Fruit fly (Drosophila melanogaster) S2 (cell line): Measurements from ENCODE around the gene ppk18.

ENCODE experiments used
- CG8478 ChIP-seq: fragments of >200 bp; optimal IDR thresholded peaks from 2 replicates; lab custom pipeline; 2018
- CTCF ChIP-seq, 2 experiments: fragments of >200 bp; optimal IDR thresholded peaks; 2 replicates each; lab custom pipeline; 2018

ppk18 gene

DNA sequence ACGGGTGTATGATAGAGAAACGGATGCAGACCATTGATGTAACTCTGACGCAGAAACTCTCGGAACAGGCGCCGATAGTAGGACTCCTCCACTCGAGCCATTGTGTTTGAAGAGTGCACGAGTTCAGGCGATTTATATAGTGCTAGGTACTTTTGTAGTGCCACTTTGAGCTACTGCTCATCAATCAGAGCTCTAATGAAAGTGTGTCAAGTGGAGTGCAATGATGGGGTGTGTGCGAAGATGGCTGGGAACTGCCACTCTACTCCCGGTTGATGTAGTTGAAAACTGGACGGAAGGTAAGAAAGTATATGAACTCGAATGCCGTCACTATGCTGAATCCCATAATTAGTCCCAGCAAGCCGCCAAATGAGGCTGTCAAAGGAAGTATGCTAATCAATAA lies at the start of gene ppk18:
Gene ppk18 (minus strand): TSS at position 101 of the 400 bp plus-strand sequence.
- TF ChIP-seq CG8478 (lab: Kevin White, UChicago), result no peak
- TF ChIP-seq CTCF (optimal IDR thresholded peaks at IDR 0.05; lab: Kevin White, UChicago), result no peak

DNA sequence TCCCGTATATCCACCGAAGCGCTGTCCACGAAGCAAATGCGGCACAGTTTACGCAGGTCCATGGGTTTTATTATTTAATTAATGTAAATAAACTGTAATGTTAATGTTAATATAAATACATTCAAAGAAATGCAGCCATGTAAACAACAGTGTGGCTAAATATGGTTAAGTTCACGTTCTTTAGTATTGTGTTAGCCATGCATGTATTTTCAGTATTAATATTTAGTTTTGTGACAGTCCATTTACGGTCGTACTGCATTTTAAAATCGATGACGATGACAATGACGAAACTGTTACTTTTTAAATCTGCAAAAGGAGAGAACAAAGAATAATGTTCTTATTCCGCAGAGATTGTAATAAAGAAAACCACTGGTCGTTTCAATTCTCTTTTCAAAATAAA lies 22.1 kb upstream of the ppk18 start, which contains the start of gene CG13123:
Gene CG13123 (minus strand): TSS at position 163 of the 400 bp plus-strand sequence.
- TF ChIP-seq CTCF (optimal IDR thresholded peaks at IDR 0.05; lab: Kevin White, UChicago), result no peak
- no peak for TF ChIP-seq CG8478 (lab: Kevin White, UChicago)

DNA sequence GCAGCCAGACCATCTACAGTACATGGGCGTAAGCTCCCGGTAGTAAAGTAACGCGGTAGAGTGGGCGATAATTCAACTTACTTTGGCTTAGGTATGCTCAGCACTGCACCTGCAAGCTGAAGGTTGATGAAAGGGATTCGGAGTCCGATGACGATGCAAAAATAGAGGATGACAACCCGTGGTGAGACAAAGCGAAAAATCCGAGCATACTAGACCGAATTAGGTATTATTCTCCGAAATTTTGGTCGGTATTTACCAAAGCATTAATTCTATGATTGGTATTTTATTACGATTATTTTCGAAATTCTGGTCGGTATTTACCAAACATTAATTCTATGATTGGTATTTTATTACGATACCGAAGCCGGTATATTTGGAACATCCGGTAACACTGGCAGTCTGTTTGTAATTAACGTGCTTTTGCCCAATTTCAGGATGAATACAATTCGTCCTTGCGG lies 19.8 kb upstream of the ppk18 start, which contains the start of gene CG4036:
Gene CG4036 (plus strand): TSS at position 348 of the 458 bp plus-strand sequence.
- TF ChIP-seq CTCF (optimal IDR thresholded peaks at IDR 0.05; lab: Kevin White, UChicago), result no peak

DNA sequence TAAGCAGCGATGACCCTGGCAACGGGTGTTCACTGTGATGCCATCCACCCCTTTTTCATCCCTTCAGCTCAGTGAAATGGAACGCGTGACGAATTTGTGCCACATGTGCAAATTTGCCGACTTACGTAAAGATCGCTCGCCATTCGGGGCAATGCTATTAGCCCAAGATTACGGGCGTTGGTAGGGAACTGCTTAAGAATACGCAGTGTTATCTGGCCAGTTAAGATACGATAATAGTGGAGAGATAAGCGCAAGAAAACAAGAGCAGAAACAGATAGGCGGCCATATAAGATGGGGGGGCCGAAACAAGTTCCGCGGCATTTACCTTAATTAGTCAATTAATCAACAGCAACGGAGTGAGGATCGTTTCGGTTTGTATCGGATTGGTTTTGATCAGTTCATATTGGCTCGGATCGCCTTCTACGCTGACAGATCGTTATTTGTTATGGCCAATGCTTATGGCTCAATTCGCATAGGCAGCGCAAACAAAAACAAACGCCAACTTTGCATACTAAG lies 15.2 kb upstream of the ppk18 start:
- TF ChIP-seq CG8478 (lab: Kevin White, UChicago), result no peak
- no peak for TF ChIP-seq CTCF (optimal IDR thresholded peaks at IDR 0.05; lab: Kevin White, UChicago)

DNA sequence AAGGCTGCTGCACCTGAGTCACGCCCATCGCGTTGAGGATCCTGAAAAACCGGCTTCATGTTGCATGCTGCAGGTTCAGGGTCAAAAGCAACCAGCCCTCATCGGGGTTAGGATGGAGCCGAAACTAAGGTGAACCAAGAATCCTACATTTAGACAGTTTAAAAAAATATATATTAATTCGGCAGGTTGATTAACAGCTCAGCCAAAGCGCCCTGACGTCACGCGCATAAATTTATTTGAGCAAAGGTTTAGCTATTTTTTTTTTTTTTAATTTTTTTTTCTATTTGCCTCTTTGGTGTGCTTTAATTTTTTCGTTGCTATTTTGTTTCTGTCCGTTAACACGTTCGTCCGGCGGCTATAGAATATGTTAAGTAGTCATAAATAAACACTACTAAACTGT lies 13.7 kb upstream of the ppk18 start:
- TF ChIP-seq CTCF (optimal IDR thresholded peaks at IDR 0.05; lab: Kevin White, UChicago) (no peak), CG8478 (lab: Kevin White, UChicago) (no peak)

DNA sequence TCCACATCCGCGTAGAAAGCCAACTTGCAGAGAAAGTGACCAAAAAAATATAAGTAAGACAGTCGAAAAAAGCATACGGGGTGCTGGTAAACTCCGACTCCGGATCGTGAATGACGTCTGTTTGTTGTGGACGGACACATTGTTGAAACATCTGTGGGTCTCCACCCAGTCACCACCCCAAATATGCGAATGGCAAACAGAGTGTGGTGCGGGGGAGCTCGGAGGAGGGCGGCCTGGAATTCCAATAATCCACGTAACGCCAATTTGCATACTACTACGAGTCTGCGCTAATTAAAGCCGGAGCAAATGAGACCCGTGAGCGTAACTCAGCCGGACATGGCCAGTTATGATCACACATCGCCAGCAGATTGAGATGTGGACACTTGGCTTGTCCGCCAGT lies 12.3 kb upstream of the ppk18 start:
- no peak for TF ChIP-seq CG8478 (lab: Kevin White, UChicago)
- no peak for TF ChIP-seq CTCF (optimal IDR thresholded peaks at IDR 0.05; lab: Kevin White, UChicago)

DNA sequence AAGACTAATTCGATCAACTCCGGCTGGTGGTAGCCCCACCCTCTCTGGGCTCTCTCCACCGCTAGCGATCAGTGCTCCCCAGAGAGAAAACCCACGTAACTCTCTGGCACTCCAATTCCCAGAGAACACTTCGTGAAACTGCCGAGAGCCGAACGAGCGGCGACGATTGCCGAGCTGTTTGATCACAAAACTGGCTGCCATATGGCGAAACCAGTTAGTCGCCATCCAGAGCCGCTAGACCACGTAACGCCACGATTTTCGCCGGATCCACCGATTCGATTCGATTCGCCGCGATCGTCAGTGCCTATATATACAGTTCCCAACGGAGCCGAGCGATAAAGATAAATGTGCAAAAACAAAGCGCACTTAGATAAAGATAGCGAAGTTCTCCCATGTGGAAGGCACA lies 11.4 kb upstream of the ppk18 start, which contains the start of gene IP3K1:
Gene IP3K1 (plus strand): TSS at position 209 of the 406 bp plus-strand sequence.
- TF ChIP-seq CTCF (optimal IDR thresholded peaks at IDR 0.05; lab: Kevin White, UChicago) (no peak), CG8478 (lab: Kevin White, UChicago) (no peak)

DNA sequence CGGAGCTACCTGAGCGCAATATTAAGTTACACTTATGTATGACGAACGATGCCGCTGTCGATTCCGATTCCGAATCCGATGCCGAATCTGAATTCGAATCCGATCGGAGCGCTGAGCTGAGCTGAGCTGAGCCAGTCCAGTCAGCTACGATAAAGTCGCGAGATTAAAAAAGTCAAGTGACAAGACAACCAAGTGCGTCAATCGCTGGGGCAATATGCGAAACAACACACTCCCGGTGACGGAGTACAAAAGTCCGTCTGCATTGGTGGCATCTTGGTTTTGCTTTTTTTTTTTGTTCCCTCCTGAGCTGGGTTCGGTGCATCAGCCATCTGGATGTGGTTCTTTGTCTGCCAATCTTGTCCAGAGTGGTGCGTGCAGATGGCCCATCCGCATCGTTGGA lies 9.0 kb upstream of the ppk18 start:
- TF ChIP-seq CG8478 (lab: Kevin White, UChicago) (no peak), CTCF (optimal IDR thresholded peaks at IDR 0.05; lab: Kevin White, UChicago) (no peak)

DNA sequence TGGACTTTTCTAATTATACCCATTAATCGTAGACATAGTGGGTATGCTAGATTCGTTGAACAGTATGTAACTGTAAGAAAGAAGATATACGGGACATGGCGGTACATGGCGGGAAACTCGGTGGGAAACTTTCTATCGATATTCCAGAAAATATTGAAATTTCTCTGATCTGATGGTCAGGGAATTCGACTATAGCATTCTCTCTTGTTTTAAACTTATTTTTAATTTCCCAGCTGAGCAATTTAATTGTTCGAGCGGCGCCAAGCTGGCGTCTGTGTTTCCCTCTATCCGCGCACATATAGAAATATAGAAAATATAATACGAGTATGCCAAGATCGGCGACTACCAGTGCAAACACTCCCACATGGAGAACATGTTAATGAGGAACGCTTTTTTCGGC lies 8.4 kb upstream of the ppk18 start:
- TF ChIP-seq CG8478 (lab: Kevin White, UChicago), result no peak
- no peak for TF ChIP-seq CTCF (optimal IDR thresholded peaks at IDR 0.05; lab: Kevin White, UChicago)

DNA sequence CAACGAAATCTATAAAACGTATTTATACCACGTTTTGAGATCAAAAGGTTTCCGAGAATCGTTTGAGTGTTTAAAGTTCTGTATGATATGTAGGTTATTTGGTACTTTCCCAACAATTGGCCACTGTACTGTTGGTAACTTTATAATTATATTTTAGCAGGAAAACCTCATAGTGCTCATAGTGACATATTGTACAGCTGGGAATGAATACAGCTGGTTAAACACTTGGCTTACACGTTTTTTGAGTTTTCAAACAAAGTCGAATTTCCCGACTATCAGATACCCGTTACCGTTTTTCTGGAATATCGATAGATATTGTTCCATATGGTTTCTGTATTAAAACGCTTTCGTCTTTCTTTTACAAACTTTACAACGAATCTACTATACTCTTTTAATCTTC lies 7.6 kb upstream of the ppk18 start:
- TF ChIP-seq CTCF (optimal IDR thresholded peaks at IDR 0.05; lab: Kevin White, UChicago) (no peak), CG8478 (lab: Kevin White, UChicago) (no peak)

DNA sequence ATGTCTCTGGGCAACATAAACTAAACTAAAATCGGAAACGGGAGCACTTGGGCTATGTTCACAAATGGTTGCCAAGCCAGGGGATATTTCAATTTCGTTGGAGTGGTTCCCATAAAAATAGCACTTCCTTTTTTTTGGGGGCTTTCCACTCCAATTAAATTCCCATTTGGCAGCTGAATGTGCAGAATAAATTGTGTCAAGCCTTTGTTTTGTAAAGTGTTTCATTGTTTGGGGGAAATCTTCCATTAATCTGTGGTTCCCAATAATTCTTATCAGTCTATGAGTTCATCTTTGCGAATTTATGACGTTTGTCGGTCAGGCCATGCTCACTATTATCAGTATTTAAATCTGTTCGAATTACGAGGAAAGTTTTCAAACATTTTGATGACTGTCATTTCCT lies 7.1 kb upstream of the ppk18 start:
- TF ChIP-seq CTCF (optimal IDR thresholded peaks at IDR 0.05; lab: Kevin White, UChicago), result no peak

DNA sequence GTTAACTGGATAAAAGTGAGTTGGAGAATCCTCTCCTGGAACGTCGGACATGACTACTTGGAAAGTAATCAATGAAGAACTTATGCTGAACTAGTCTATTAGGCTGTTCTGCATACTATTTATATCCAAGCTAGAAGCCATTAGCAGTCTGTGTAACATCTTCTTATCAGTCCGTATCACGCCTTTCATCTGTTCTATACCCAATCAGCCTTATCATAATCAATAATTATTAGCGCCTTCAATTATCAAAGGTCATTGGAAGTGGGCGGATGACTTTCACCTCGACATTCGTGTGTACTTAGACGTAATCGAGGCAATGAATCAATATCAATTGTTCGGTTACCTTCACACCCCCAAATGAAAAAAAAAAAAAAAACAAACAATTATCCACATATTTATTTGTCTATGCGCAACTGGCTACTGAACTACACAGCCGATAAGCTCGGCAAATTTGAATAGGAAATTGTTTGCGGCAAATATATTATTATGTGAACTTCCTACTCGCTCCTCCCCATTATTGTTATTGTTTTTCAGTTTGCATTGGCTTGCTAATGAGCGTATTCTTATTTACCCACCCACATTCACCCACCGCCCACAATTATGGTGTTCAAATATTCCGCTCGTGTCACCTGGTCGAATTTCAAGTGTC lies 4.3 kb upstream of the ppk18 start, which contains the start of the genes ppk11 and ppk16:
Gene ppk11 (minus strand): TSS at position 51 of the 649 bp plus-strand sequence.
Gene ppk16 (minus strand): TSS at position 51 of the 649 bp plus-strand sequence.
- TF ChIP-seq CG8478 (lab: Kevin White, UChicago) (no peak), CTCF (optimal IDR thresholded peaks at IDR 0.05; lab: Kevin White, UChicago) (no peak)

DNA sequence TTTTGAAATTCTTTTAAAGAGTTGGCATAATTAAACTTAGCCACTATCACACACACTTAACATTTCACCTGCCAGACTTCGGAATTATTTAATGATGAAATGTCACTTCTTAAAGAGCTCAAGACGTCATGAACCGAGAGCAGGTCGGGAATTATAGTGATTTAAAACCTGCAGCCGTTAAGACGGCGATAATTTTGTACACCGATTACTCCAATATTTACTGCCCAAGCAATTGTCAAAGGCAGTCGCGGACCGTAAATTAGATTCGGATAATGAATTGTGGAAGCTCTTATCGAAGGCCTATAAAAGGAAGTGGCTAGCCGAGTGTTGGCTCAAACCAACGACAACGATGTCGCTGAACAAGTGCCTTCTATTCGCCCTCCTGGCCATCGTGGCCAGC lies 2.1 kb downstream of the ppk18 start, which contains the start of gene CG17633:
Gene CG17633 (plus strand): TSS at position 326 of the 400 bp plus-strand sequence.
- TF ChIP-seq CTCF (optimal IDR thresholded peaks at IDR 0.05; lab: Kevin White, UChicago) (no peak), CG8478 (lab: Kevin White, UChicago) (no peak)

DNA sequence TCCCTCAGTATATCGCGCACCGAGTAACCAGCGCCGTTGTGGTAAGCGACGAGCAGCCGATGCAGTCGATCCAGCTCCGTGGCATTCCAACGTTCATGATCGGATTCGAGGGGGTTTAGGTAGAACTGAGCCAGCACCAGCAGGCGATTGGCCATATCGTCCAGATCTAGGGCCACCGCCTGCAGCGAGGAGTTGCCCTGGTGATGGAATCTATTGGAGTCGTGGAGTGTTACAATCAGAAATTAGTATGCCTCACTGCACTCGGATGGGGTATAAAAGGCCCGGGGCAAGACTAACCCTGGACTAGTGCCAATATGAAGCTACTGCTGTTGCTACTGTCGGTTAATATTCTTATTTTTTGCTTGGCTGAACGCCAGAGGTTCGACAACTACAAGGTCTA lies 4.0 kb downstream of the ppk18 start, which contains the start of gene CG4017:
Gene CG4017 (plus strand): TSS at position 301 of the 400 bp plus-strand sequence.
- no peak for TF ChIP-seq CG8478 (lab: Kevin White, UChicago)
- no peak for TF ChIP-seq CTCF (optimal IDR thresholded peaks at IDR 0.05; lab: Kevin White, UChicago)

DNA sequence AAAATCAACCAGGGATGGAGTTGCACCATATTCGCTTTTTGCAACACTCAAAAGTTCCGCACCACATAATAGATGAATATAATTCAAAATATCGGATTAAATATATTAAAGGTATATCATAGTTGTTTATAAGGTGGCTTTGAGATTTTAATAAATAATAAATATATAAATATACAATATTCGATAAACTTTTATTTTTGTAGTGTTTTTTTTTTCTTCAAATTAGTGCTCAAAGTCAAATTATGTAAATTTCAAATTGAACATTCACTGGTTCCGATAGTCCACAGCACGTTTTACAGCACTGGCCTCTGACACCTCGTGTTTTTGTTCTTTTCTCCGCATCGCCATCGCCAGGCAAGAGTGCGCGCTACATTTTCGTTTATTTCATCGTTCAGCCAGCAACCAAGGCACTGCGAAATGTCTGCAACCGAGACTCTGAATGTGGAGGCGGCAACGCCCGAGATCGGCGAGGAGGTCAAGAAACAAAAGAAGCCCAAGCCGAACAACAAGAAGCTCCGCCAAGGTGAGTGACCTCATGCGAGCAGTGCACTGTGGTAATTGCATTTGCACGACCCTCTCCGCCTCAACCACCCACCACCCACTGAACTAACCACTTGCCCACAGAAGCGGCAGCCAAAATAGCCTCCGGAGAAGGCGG lies 7.5 kb downstream of the ppk18 start, which contains the start of the genes Taf11 and und:
Gene Taf11 (minus strand): TSS at position 51 of the 658 bp plus-strand sequence.
Gene und (plus strand): TSS at position 158 of the 658 bp plus-strand sequence.
- no peak for TF ChIP-seq CG8478 (lab: Kevin White, UChicago)
- TF ChIP-seq CTCF (optimal IDR thresholded peaks at IDR 0.05; lab: Kevin White, UChicago), result no peak
